Fruit fly (Drosophila melanogaster): ENCODE measurements around the gene Nup205.

Gene Nup205

DNA sequence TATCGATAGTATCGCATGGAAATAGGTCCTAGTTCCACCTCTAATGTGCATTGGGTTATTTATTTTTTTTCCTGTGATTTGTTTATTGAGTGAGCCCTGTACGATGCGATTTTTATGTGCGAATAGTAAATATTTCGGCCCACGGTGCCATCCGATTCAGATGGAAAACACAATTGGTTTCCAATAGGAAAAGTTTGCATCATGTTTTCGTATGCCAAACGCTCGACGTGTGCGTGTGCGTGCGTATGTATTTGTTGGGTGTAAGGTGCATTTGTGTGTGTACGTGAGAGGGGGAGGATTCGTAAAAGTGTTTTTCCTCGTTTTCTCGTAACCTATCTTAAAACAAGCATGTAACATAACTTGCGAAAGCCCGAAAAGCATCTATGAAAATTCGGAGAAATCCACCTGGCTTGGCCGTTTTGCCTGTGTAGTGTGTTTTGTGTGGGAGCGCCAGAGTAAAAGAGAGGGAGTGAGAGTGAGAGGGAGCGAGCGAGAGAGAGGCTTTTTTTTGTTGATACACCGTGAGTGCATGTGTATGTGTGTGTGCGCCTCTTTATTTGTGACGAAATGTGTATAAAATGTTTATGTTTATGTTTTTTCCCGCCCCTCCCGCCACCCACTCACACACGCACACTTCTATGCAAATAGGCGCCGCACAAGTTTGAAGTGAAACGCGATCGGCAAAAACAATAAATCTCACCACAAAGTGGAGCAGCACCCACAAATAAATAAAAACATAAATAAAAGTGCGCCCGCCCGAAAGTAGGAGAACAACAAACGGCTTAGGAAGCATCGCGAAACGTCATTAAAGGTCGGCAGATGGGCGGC lies 14.3 kb downstream of the Nup205 start, which contains the start of gene Hers (continued):
- TF ChIP-seq lab (GFP tag; optimal IDR thresholded peaks at IDR 0.05) (no peak), gem (tag; optimal IDR thresholded peaks at IDR 0.05) (no peak), caup (GFP tag; optimal IDR thresholded peaks at IDR 0.05; ENCODE audit: severe bottlenecking) (no peak), CG7556 (GFP tag; optimal IDR thresholded peaks at IDR 0.05) (no peak), CG8765 (GFP tag; IDR thresholded peaks at IDR 0.05) (no peak), Ets97D (GFP tag; optimal IDR thresholded peaks at IDR 0.05) (no peak), ftz-f1 (GFP tag; optimal IDR thresholded peaks at IDR 0.05) (no peak), insv (GFP tag; optimal IDR thresholded peaks at IDR 0.05) (peak in 1 of 2 experiments; percentile 65), CG1024 (GFP tag; IDR thresholded peaks at IDR 0.05) (no peak), CG9437 (GFP tag; optimal IDR thresholded peaks at IDR 0.05) (no peak), fu2 (GFP tag; optimal IDR thresholded peaks at IDR 0.05) (no peak), lilli (GFP tag; optimal IDR thresholded peaks at IDR 0.05) (no peak), ham (GFP tag; IDR thresholded peaks at IDR 0.05) (no peak), Dip3 (GFP tag; optimal IDR thresholded peaks at IDR 0.05) (no peak), HmgD (GFP tag; optimal IDR thresholded peaks at IDR 0.05) (no peak), esg (GFP tag; conservative IDR thresholded peaks at IDR 0.05) (no peak), D19B (GFP tag; optimal IDR thresholded peaks at IDR 0.05) (no peak), Optix (GFP tag; IDR thresholded peaks at IDR 0.05) (no peak), CG11696 (GFP tag; IDR thresholded peaks at IDR 0.05) (no peak), dati (GFP tag; IDR thresholded peaks at IDR 0.05) (no peak), hb (GFP tag; IDR thresholded peaks at IDR 0.05; ENCODE audit: partially characterized antibody) (no peak), NfI (GFP tag; optimal IDR thresholded peaks at IDR 0.05) (no peak), NK7.1 (GFP tag; optimal IDR thresholded peaks at IDR 0.05) (no peak), Bdp1 (GFP tag; optimal IDR thresholded peaks at IDR 0.05) (no peak), ato (GFP tag; IDR thresholded peaks at IDR 0.05; ENCODE audit: partially characterized antibody) (peak; percentile 90), CG2199 (GFP tag; IDR thresholded peaks at IDR 0.05) (no peak), CG10959 (GFP tag; IDR thresholded peaks at IDR 0.05) (no peak), cato (GFP tag; optimal IDR thresholded peaks at IDR 0.05; ENCODE audit: borderline replicate concordance) (no peak), CG18619 (GFP tag; optimal IDR thresholded peaks at IDR 0.05) (no peak), unc-4 (GFP tag; IDR thresholded peaks at IDR 0.05; ENCODE audit: partially characterized antibody) (peak; percentile 7; the same call in 1 of the 2 replicates), CG2712 (tag; optimal IDR thresholded peaks at IDR 0.05) (no peak), croc (GFP tag; conservative IDR thresholded peaks at IDR 0.05) (no peak), nerfin-1 (tag; optimal IDR thresholded peaks at IDR 0.05) (peak; percentile 5), Trl (optimal IDR thresholded peaks at IDR 0.05) (peak; percentile 73 to 94), Trl (GFP tag; optimal IDR thresholded peaks at IDR 0.05) (no peak), CG4282 (GFP tag; optimal IDR thresholded peaks at IDR 0.05) (no peak), Elba2 (GFP tag; optimal IDR thresholded peaks at IDR 0.05) (peak; percentile 92), Abd-B (GFP tag; optimal IDR thresholded peaks at IDR 0.05) (peak; percentile 7), kah (GFP tag; optimal IDR thresholded peaks at IDR 0.05) (no peak), NFAT (GFP tag; IDR thresholded peaks at IDR 0.05) (no peak), zen2 (GFP tag; IDR thresholded peaks at IDR 0.05; ENCODE audit: partially characterized antibody) (no peak; the same call in 2 of the 3 replicates), BEAF-32 (GFP tag; optimal IDR thresholded peaks at IDR 0.05) (no peak), CG9727 (GFP tag; optimal IDR thresholded peaks at IDR 0.05) (peak; percentile 10), CG7786 (GFP tag; optimal IDR thresholded peaks at IDR 0.05) (no peak), row (GFP tag; IDR thresholded peaks at IDR 0.05) (no peak), Meics (GFP tag; optimal IDR thresholded peaks at IDR 0.05) (peak; percentile 36), CG10462 (GFP tag; optimal IDR thresholded peaks at IDR 0.05) (no peak), CG17186 (GFP tag; optimal IDR thresholded peaks at IDR 0.05) (no peak), gcm (GFP tag; optimal IDR thresholded peaks at IDR 0.05) (no peak), HLHmδ (GFP tag; optimal IDR thresholded peaks at IDR 0.05) (no peak)

Data from whole organism, embryonic.